Fruit fly (Drosophila melanogaster) whole organism, embryonic: Measurements from ENCODE around the gene CG33160.
A peak's percentile ranks its signal among the peaks of the same experiment; 100 is the strongest.

ENCODE experiments used
- Blimp-1 ChIP-seq: fragments of 200-800 bp; sonication (Bioruptor generic); optimal IDR thresholded peaks from 3 replicates; lab custom pipeline; 2018; ENCODE audit warnings: missing biosample characterization, missing genetic modification characterization, mild to moderate bottlenecking, moderate library complexity, missing genetic modification reagents
- CG11085 ChIP-seq: fragments of 200-800 bp; sonication (Bioruptor generic); IDR thresholded peaks from 2 replicates; pipeline ENCODE4 v1.3.6; 2022; ENCODE audit warnings: missing biosample characterization, missing genetic modification characterization
- CG13287 ChIP-seq: fragments of 200-800 bp; sonication (Bioruptor generic); IDR thresholded peaks from 2 replicates; pipeline ENCODE4 v1.3.6; 2022; ENCODE audit warnings: missing biosample characterization, missing genetic modification characterization; ENCODE audit not compliant: partially characterized antibody
- CG14050 ChIP-seq: fragments of 200-800 bp; sonication (Bioruptor generic); IDR thresholded peaks from 3 replicates; pipeline ENCODE4 v1.3.6; 2022; ENCODE audit warnings: missing biosample characterization, missing genetic modification characterization
- CG14710 ChIP-seq: fragments of 200-800 bp; sonication (Bioruptor generic); optimal IDR thresholded peaks from 3 replicates; lab custom pipeline; 2019; ENCODE audit warnings: missing biosample characterization, mild to moderate bottlenecking, missing genetic modification characterization, moderate library complexity
- CG17912 ChIP-seq: fragments of 200-800 bp; sonication (Bioruptor generic); optimal IDR thresholded peaks from 2 replicates; lab custom pipeline; 2018; ENCODE audit warnings: missing biosample characterization, mild to moderate bottlenecking, missing genetic modification characterization
- CG2120 ChIP-seq: fragments of 200-800 bp; sonication (Bioruptor generic); optimal IDR thresholded peaks from 3 replicates; lab custom pipeline; 2016; ENCODE audit warnings: missing biosample characterization, missing genetic modification characterization
- CG32532 ChIP-seq: fragments of 200-800 bp; sonication (Bioruptor generic); IDR thresholded peaks from 2 replicates; pipeline ENCODE4 v1.3.6; 2022; ENCODE audit warnings: missing biosample characterization, missing genetic modification characterization
- CG32767 ChIP-seq: fragments of 200-800 bp; sonication (Bioruptor generic); IDR thresholded peaks from 2 replicates; pipeline ENCODE4 v1.3.6; 2022; ENCODE audit warnings: missing biosample characterization, missing genetic modification characterization
- CG32772 ChIP-seq: fragments of 200-800 bp; sonication (Bioruptor generic); IDR thresholded peaks from 2 replicates; pipeline ENCODE4 v1.3.6; 2022; ENCODE audit warnings: missing biosample characterization, missing genetic modification characterization
- CG33213 ChIP-seq: fragments of 200-800 bp; sonication (Bioruptor generic); optimal IDR thresholded peaks from 3 replicates; lab custom pipeline; 2016; ENCODE audit warnings: missing biosample characterization, missing genetic modification characterization
- CG42726 ChIP-seq: fragments of 200-800 bp; sonication (Bioruptor generic); IDR thresholded peaks from 2 replicates; pipeline ENCODE4 v1.3.6; 2022; ENCODE audit warnings: missing biosample characterization, missing genetic modification characterization; ENCODE audit not compliant: partially characterized antibody
- CG4360 ChIP-seq: fragments of 200-800 bp; sonication (Bioruptor generic); IDR thresholded peaks from 2 replicates; pipeline ENCODE4 v1.3.6; 2022; ENCODE audit warnings: missing biosample characterization, missing genetic modification characterization
- CG6689 ChIP-seq: fragments of 200-800 bp; sonication (Bioruptor generic); IDR thresholded peaks from 2 replicates; pipeline ENCODE4 v1.3.6; 2022; ENCODE audit warnings: missing biosample characterization, missing genetic modification characterization
- CG7928 ChIP-seq: fragments of 200-800 bp; sonication (Bioruptor generic); optimal IDR thresholded peaks from 2 replicates; lab custom pipeline; 2017; ENCODE audit warnings: missing biosample characterization, mild to moderate bottlenecking, missing genetic modification characterization
- CG8388 ChIP-seq: fragments of 200-800 bp; sonication (Bioruptor generic); optimal IDR thresholded peaks from 2 replicates; lab custom pipeline; 2019; ENCODE audit warnings: missing biosample characterization, mild to moderate bottlenecking, missing genetic modification characterization, moderate library complexity
- CG8765 ChIP-seq: fragments of 200-800 bp; sonication (Bioruptor generic); IDR thresholded peaks from 2 replicates; pipeline ENCODE4 v1.3.6; 2022; ENCODE audit warnings: missing biosample characterization, missing genetic modification characterization
- E2f2 ChIP-seq: fragments of 200-800 bp; sonication (Bioruptor generic); IDR thresholded peaks from 2 replicates; pipeline ENCODE4 v1.3.6; 2022; ENCODE audit warnings: missing biosample characterization, missing genetic modification characterization
- Hr78 ChIP-seq, 2 experiments: fragments of 200-800 bp in 1 of 2; fragments of >200 bp in 1 of 2; sonication (Bioruptor generic) in 1 of 2; optimal IDR thresholded peaks; 2 replicates each; lab custom pipeline; 2017 to 2019; ENCODE audit warnings: missing biosample characterization in 2 of 2, missing genetic modification characterization in 2 of 2, mild to moderate bottlenecking in 1 of 2, moderate library complexity in 1 of 2
- Hsf ChIP-seq: fragments of 200-800 bp; sonication (Bioruptor generic); optimal IDR thresholded peaks from 3 replicates; lab custom pipeline; 2016; ENCODE audit warnings: missing biosample characterization, missing genetic modification characterization
- NC2β ChIP-seq: fragments of 200-800 bp; sonication (Bioruptor generic); optimal IDR thresholded peaks from 2 replicates; lab custom pipeline; 2016; ENCODE audit warnings: missing biosample characterization, missing genetic modification characterization
- Rfx ChIP-seq: fragments of 200-800 bp; sonication (Bioruptor generic); IDR thresholded peaks from 2 replicates; pipeline ENCODE4 v1.3.6; 2022; ENCODE audit warnings: missing biosample characterization, missing genetic modification characterization
- Side ChIP-seq: fragments of 200-800 bp; sonication (Bioruptor generic); optimal IDR thresholded peaks from 2 replicates; lab custom pipeline; 2016; ENCODE audit warnings: missing biosample characterization, missing genetic modification characterization
- Usf ChIP-seq: fragments of 200-800 bp; sonication (Bioruptor generic); optimal IDR thresholded peaks from 2 replicates; lab custom pipeline; 2017; ENCODE audit warnings: missing genotype, missing biosample characterization, missing genetic modification characterization
- Xbp1 ChIP-seq: fragments of 200-800 bp; sonication (Bioruptor generic); optimal IDR thresholded peaks from 3 replicates; lab custom pipeline; 2016; ENCODE audit warnings: missing biosample characterization, mild to moderate bottlenecking, missing genetic modification characterization
- ato ChIP-seq: fragments of 200-800 bp; sonication (Bioruptor generic); IDR thresholded peaks from 2 replicates; pipeline ENCODE4 v1.3.6; 2022; ENCODE audit warnings: missing biosample characterization, missing genetic modification characterization; ENCODE audit not compliant: partially characterized antibody
- br ChIP-seq: fragments of >200 bp; optimal IDR thresholded peaks from 2 replicates; lab custom pipeline; 2017
- bsh ChIP-seq, 2 experiments: fragments of 200-800 bp; sonication (Bioruptor generic); optimal IDR thresholded peaks; 2 replicates each; lab custom pipeline; 2017 to 2018; ENCODE audit warnings: mild to moderate bottlenecking in 2 of 2, missing biosample characterization in 2 of 2, missing genetic modification characterization in 2 of 2, moderate library complexity in 1 of 2
- cato ChIP-seq: fragments of 200-800 bp; sonication (Bioruptor generic); optimal IDR thresholded peaks from 2 replicates; lab custom pipeline; 2016; ENCODE audit warnings: missing biosample characterization, missing genetic modification characterization, borderline replicate concordance
- dati ChIP-seq: fragments of 200-800 bp; sonication (Bioruptor generic); IDR thresholded peaks from 2 replicates; pipeline ENCODE4 v1.3.6; 2022; ENCODE audit warnings: missing biosample characterization, missing genetic modification characterization
- fru ChIP-seq: fragments of >200 bp; optimal IDR thresholded peaks from 2 replicates; lab custom pipeline; 2017
- gfzf ChIP-seq: fragments of 200-800 bp; sonication (Bioruptor generic); optimal IDR thresholded peaks from 2 replicates; lab custom pipeline; 2016; ENCODE audit warnings: missing biosample characterization, mild to moderate bottlenecking, missing genetic modification characterization, moderate library complexity
- hth ChIP-seq: fragments of >200 bp; optimal IDR thresholded peaks from 2 replicates; lab custom pipeline; 2017; ENCODE audit warnings: inconsistent platforms
- jumu ChIP-seq: fragments of 200-800 bp; sonication (Bioruptor generic); optimal IDR thresholded peaks from 3 replicates; lab custom pipeline; 2016; ENCODE audit warnings: missing biosample characterization, missing genetic modification characterization
- lov ChIP-seq, 2 experiments: fragments of 200-800 bp in 1 of 2; fragments of >200 bp in 1 of 2; sonication (Bioruptor generic) in 1 of 2; IDR thresholded peaks in 1 of 2; optimal IDR thresholded peaks in 1 of 2; 2 replicates in 1 of 2; 3 replicates in 1 of 2; pipeline versions ENCODE4 v1.3.6 to Lab custom; 2017 to 2022; ENCODE audit warnings: missing biosample characterization in 1 of 2, missing genetic modification characterization in 1 of 2
- luna ChIP-seq: fragments of 200-800 bp; sonication (Bioruptor generic); optimal IDR thresholded peaks from 2 replicates; lab custom pipeline; 2016; ENCODE audit warnings: missing biosample characterization, missing genetic modification characterization
- nau ChIP-seq: fragments of 200-800 bp; sonication (Bioruptor generic); optimal IDR thresholded peaks from 3 replicates; lab custom pipeline; 2017; ENCODE audit warnings: missing biosample characterization, mild to moderate bottlenecking, missing genetic modification characterization, missing genetic modification reagents
- pan ChIP-seq, 4 experiments: fragments of >200 bp in 3 of 4; fragments of 200-800 bp in 1 of 4; sonication (Bioruptor generic) in 1 of 4; optimal IDR thresholded peaks in 3 of 4; IDR thresholded peaks in 1 of 4; 2 replicates each; pipeline versions ENCODE4 v1.3.6 to Lab custom; 2017 to 2022; ENCODE audit warnings: missing biosample characterization in 2 of 4, missing genetic modification characterization in 2 of 4, mixed read lengths in 1 of 4
- pho ChIP-seq: fragments of 200-800 bp; sonication (Bioruptor generic); optimal IDR thresholded peaks from 2 replicates; lab custom pipeline; 2016; ENCODE audit warnings: missing biosample characterization, missing genetic modification characterization
- pita ChIP-seq: fragments of 200-800 bp; sonication (Bioruptor generic); optimal IDR thresholded peaks from 2 replicates; lab custom pipeline; 2017; ENCODE audit warnings: missing biosample characterization, mild to moderate bottlenecking, missing genetic modification characterization
- salm ChIP-seq: fragments of 200-800 bp; sonication (Bioruptor generic); optimal IDR thresholded peaks from 2 replicates; lab custom pipeline; 2018; ENCODE audit warnings: missing biosample characterization, mild to moderate bottlenecking, missing genetic modification characterization
- sc ChIP-seq, 3 experiments: fragments of >200 bp in 2 of 3; fragments of 200-800 bp in 1 of 3; sonication (Bioruptor generic) in 1 of 3; optimal IDR thresholded peaks; 2 replicates in 2 of 3; 3 replicates in 1 of 3; lab custom pipeline; 2017; ENCODE audit warnings: mild to moderate bottlenecking in 1 of 3, missing biosample characterization in 1 of 3, missing genetic modification characterization in 1 of 3, missing genetic modification reagents in 1 of 3
- sd ChIP-seq: fragments of 200-800 bp; sonication (Bioruptor generic); optimal IDR thresholded peaks from 3 replicates; lab custom pipeline; 2018; ENCODE audit warnings: missing biosample characterization, mild to moderate bottlenecking, missing genetic modification characterization, moderate library complexity
- sim ChIP-seq: fragments of 200-800 bp; sonication (Bioruptor generic); IDR thresholded peaks from 2 replicates; pipeline ENCODE4 v1.3.6; 2022; ENCODE audit warnings: missing biosample characterization, missing genetic modification characterization
- slbo ChIP-seq: fragments of 200-800 bp; sonication (Bioruptor generic); IDR thresholded peaks from 2 replicates; pipeline ENCODE4 v1.3.6; 2022; ENCODE audit warnings: missing biosample characterization, missing genetic modification characterization
- stc ChIP-seq: fragments of 200-800 bp; sonication (Bioruptor generic); IDR thresholded peaks from 2 replicates; pipeline ENCODE4 v1.3.6; 2022; ENCODE audit warnings: missing biosample characterization, missing genetic modification characterization
- stwl ChIP-seq: fragments of 200-800 bp; sonication (Bioruptor generic); optimal IDR thresholded peaks from 3 replicates; lab custom pipeline; 2018; ENCODE audit warnings: missing biosample characterization, mild to moderate bottlenecking, missing genetic modification characterization, moderate library complexity
- toy ChIP-seq: fragments of 200-800 bp; sonication (Bioruptor generic); IDR thresholded peaks from 2 replicates; pipeline ENCODE4 v1.3.6; 2022; ENCODE audit warnings: missing biosample characterization, missing genetic modification characterization
- tx ChIP-seq: fragments of 200-800 bp; sonication (Bioruptor generic); optimal IDR thresholded peaks from 2 replicates; lab custom pipeline; 2016; ENCODE audit warnings: missing biosample characterization, missing genetic modification characterization
- yki ChIP-seq: fragments of >200 bp; optimal IDR thresholded peaks from 3 replicates; lab custom pipeline; 2018

CG33160 gene

DNA sequence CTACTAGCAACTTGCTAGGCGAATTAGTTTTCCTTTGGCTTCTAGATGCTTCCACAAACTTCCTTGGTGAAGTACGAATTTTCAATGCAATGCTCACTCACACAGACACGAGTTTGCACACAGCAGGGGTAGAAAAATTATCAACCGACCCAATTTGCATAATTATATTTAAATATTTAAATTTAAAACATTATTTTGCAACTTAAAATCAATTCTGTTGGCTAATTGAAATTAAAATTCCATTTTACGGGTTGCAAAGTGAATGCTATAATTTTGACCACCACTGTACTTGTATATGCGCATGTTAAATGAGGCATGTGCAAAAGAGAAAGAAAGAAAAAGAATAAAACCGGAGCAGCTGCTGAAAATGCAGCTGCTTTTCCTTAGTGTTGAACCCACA is 12.1 kb downstream of the CG33160 start (continued):
- TF ChIP-seq CG7928 (GFP tag; lab: Kevin White, UChicago) (peak; percentile 50), gfzf (GFP tag; lab: Kevin White, UChicago) (no peak), dati (peak; percentile 78; the same call in 1 of the 2 replicates), CG33213 (GFP tag; lab: Kevin White, UChicago) (peak; percentile 57), Hsf (GFP tag; lab: Kevin White, UChicago) (peak; percentile 76), stc (GFP tag; lab: Robert Waterston, UW) (peak; percentile 93), E2f2 (GFP tag; lab: Robert Waterston, UW) (peak; percentile 72), CG2120 (GFP tag; lab: Kevin White, UChicago) (peak; percentile 84), CG13287 (no peak), ato (GFP tag; lab: Robert Waterston, UW) (no peak), sim (GFP tag; lab: Robert Waterston, UW) (peak; percentile 92), CG17912 (no peak), CG8765 (GFP tag; lab: Robert Waterston, UW) (peak; percentile 81), NC2β (GFP tag; lab: Kevin White, UChicago) (peak; percentile 43), CG32767 (GFP tag; lab: Robert Waterston, UW) (peak; percentile 90), slbo (GFP tag; lab: Robert Waterston, UW) (peak; percentile 94), Usf (GFP tag; lab: Kevin White, UChicago) (peak; percentile 39), salm (tag; lab: Kevin White, UChicago) (peak; percentile 90), pita (no peak), CG42726 (GFP tag; lab: Robert Waterston, UW) (no peak), CG6689 (GFP tag; lab: Robert Waterston, UW) (peak; percentile 94), CG4360 (GFP tag; lab: Robert Waterston, UW) (peak; percentile 71), CG32772 (GFP tag; lab: Robert Waterston, UW) (peak; percentile 93), lov (optimal IDR thresholded peaks at IDR 0.05; lab: Kevin White, UChicago) (no peak), lov (GFP tag; IDR thresholded peaks at IDR 0.05; lab: Robert Waterston, UW) (peak; percentile 88), sc (optimal IDR thresholded peaks at IDR 0.05; lab: Kevin White, UChicago) (no peak), sc (GFP tag; optimal IDR thresholded peaks at IDR 0.05; lab: Kevin White, UChicago) (peak; percentile 91), stwl (peak; percentile 50), pan (optimal IDR thresholded peaks at IDR 0.05; lab: Kevin White, UChicago) (no peak), pan (GFP tag; optimal IDR thresholded peaks at IDR 0.05 in 1 of 2, IDR thresholded peaks at IDR 0.05 in 1 of 2) (peak in 1 of 2 experiments; percentile 97), CG11085 (GFP tag; lab: Robert Waterston, UW) (peak; percentile 81), hth (lab: Kevin White, UChicago) (no peak), br (lab: Kevin White, UChicago) (no peak), sd (tag; lab: Kevin White, UChicago) (peak; percentile 79), nau (peak; percentile 90), bsh (GFP tag; optimal IDR thresholded peaks at IDR 0.05; lab: Kevin White, UChicago) (peak; percentile 96 to 97), cato (GFP tag; lab: Kevin White, UChicago) (peak; percentile 66), Xbp1 (peak; percentile 93), Side (peak; percentile 41), pho (peak; percentile 29), CG32532 (GFP tag; lab: Robert Waterston, UW) (peak; percentile 94), CG14710 (tag; lab: Kevin White, UChicago) (peak; percentile 90), tx (GFP tag; lab: Kevin White, UChicago) (peak; percentile 5), Rfx (peak; percentile 92), CG8388 (GFP tag; lab: Kevin White, UChicago) (peak; percentile 95), toy (GFP tag; lab: Robert Waterston, UW) (peak; percentile 72), yki (no peak), Blimp-1 (GFP tag; lab: Kevin White, UChicago) (peak; percentile 90), Hr78 (GFP tag; optimal IDR thresholded peaks at IDR 0.05; lab: Kevin White, UChicago) (peak in 1 of 2 experiments; percentile 70), CG14050 (GFP tag; lab: Robert Waterston, UW) (peak; percentile 88), luna (GFP tag; lab: Kevin White, UChicago) (peak; percentile 8), fru (lab: Kevin White, UChicago) (no peak), jumu (GFP tag; lab: Kevin White, UChicago) (peak; percentile 29)
